Fruit fly (Drosophila melanogaster) whole organism, wandering third instar larva: Measurements from ENCODE around the gene CG34175.
"Not testable (repeated sequence)": the region's sequence is repeated elsewhere in the genome, so short reads cannot be mapped to it uniquely, and the experiment has no call there.

Experiments used
- Abd-B ChIP-seq: fragments of >200 bp; optimal IDR thresholded peaks from 2 replicates; lab custom pipeline; 2017; ENCODE audit warnings: missing biosample characterization, missing genetic modification characterization
- Dfd ChIP-seq: fragments of >200 bp; optimal IDR thresholded peaks from 2 replicates; lab custom pipeline; 2017; ENCODE audit warnings: missing biosample characterization, missing genetic modification characterization
- HLH106 ChIP-seq: fragments of 200-800 bp; optimal IDR thresholded peaks from 3 replicates; lab custom pipeline; 2019; ENCODE audit warnings: missing biosample characterization, mild to moderate bottlenecking, missing genetic modification characterization, moderate library complexity
- Jra ChIP-seq: sonication (Bioruptor generic); optimal IDR thresholded peaks from 2 replicates; lab custom pipeline; 2016; ENCODE audit warnings: missing biosample characterization, missing genetic modification characterization
- Myc ChIP-seq: fragments of >200 bp; optimal IDR thresholded peaks from 2 replicates; lab custom pipeline; 2017
- br ChIP-seq: fragments of 200-800 bp; sonication (Bioruptor generic); optimal IDR thresholded peaks from 2 replicates; lab custom pipeline; 2016; ENCODE audit warnings: missing biosample characterization, missing genetic modification characterization
- h ChIP-seq: fragments of 200-800 bp; sonication (Bioruptor generic); optimal IDR thresholded peaks from 3 replicates; lab custom pipeline; 2016; ENCODE audit warnings: missing biosample characterization, mild to moderate bottlenecking, missing genetic modification characterization
- lola ChIP-seq: fragments of >200 bp; optimal IDR thresholded peaks from 2 replicates; lab custom pipeline; 2017; ENCODE audit warnings: missing biosample characterization, missing genetic modification characterization
- psq ChIP-seq: fragments of 200-800 bp; sonication (Bioruptor generic); optimal IDR thresholded peaks from 3 replicates; lab custom pipeline; 2017; ENCODE audit warnings: missing biosample characterization, mild to moderate bottlenecking, missing genetic modification characterization, moderate library complexity
- rgr ChIP-seq: fragments of 200-800 bp; sonication (Bioruptor generic); optimal IDR thresholded peaks from 3 replicates; lab custom pipeline; 2016; ENCODE audit warnings: missing biosample characterization, mild to moderate bottlenecking, missing genetic modification characterization
- sage ChIP-seq: fragments of 200-800 bp; sonication (Bioruptor generic); optimal IDR thresholded peaks from 2 replicates; lab custom pipeline; 2016; ENCODE audit warnings: missing biosample characterization, mild to moderate bottlenecking, missing genetic modification characterization
- woc ChIP-seq: sonication (Bioruptor generic); optimal IDR thresholded peaks from 2 replicates; lab custom pipeline; 2016; ENCODE audit warnings: missing biosample characterization, mild to moderate bottlenecking, missing genetic modification characterization

- not testable (repeated sequence) for TF ChIP-seq Abd-B (GFP tag; lab: Kevin White, UChicago); br; woc (GFP tag; lab: Kevin White, UChicago); Dfd (GFP tag; lab: Kevin White, UChicago); lola; psq (GFP tag; lab: Kevin White, UChicago); Jra (GFP tag; lab: Kevin White, UChicago); h (GFP tag; lab: Kevin White, UChicago); sage; Myc; rgr (GFP tag; lab: Kevin White, UChicago); HLH106
Measured at dm6 chr2L:3388396-3388795, 9.4 kb upstream of the CG34175 start, which contains the start of gene CG42460.
